Fruit fly (Drosophila melanogaster): ENCODE results near the gene Pgant35A.

Pgant35A gene

DNA sequence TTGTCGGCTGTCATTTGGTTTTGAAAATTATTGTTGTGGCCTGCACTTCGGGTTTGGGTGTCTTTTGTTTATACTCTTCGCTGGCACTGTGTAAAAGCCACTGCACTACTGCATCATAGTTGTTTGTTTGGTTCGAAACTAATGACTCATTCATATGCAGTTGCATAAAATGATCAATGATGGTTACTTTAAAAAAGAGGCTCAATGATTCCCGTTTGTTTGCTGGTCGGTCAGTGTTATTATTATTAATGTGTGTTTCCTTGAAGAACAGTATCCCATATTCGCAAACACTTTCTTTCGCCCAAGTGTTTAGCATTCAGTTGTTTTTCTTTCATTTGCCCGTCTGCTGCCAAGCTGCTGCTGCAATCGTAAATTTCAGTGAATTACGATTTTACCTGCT, 29.4 kb downstream of the Pgant35A start (continued):
- no peak for TF ChIP-seq fd59A (GFP tag; optimal IDR thresholded peaks at IDR 0.05)
- TF ChIP-seq pdm3 (GFP tag; optimal IDR thresholded peaks at IDR 0.05): peak; percentile 31
- TF ChIP-seq spab (GFP tag; optimal IDR thresholded peaks at IDR 0.05): no peak
- no peak for TF ChIP-seq Sox14 (GFP tag; optimal IDR thresholded peaks at IDR 0.05)
- TF ChIP-seq acj6 (GFP tag; optimal IDR thresholded peaks at IDR 0.05): no peak
- peak; percentile 59 for TF ChIP-seq CG32006 (GFP tag; optimal IDR thresholded peaks at IDR 0.05)
- no peak for TF ChIP-seq Met (GFP tag; optimal IDR thresholded peaks at IDR 0.05)

DNA sequence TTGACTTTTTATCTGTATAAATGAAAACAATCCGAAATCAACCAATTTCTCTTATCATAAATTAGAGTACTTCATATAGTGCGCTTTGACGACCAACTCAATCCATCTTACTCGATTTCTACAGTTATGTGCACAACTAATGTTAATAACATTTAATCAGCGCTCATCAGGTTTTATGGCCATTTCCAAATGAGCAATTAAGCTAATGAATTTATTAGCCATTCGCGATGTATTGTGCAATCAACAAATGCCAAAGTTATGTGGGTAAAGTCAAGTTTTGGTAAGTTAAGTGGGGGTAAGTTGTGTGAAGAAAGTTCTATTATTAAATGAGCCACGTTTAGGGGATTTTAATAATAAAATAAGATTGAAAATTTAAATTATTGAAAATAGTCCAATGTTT, 34.5 kb downstream of the Pgant35A start:
- TF ChIP-seq salr (GFP tag; optimal IDR thresholded peaks at IDR 0.05) (no peak), CG3919 (GFP tag; optimal IDR thresholded peaks at IDR 0.05) (no peak), CG8119 (GFP tag; IDR thresholded peaks at IDR 0.05) (no peak), fd85E (GFP tag; optimal IDR thresholded peaks at IDR 0.05) (no peak), CG16779 (tag; optimal IDR thresholded peaks at IDR 0.05) (no peak)

DNA sequence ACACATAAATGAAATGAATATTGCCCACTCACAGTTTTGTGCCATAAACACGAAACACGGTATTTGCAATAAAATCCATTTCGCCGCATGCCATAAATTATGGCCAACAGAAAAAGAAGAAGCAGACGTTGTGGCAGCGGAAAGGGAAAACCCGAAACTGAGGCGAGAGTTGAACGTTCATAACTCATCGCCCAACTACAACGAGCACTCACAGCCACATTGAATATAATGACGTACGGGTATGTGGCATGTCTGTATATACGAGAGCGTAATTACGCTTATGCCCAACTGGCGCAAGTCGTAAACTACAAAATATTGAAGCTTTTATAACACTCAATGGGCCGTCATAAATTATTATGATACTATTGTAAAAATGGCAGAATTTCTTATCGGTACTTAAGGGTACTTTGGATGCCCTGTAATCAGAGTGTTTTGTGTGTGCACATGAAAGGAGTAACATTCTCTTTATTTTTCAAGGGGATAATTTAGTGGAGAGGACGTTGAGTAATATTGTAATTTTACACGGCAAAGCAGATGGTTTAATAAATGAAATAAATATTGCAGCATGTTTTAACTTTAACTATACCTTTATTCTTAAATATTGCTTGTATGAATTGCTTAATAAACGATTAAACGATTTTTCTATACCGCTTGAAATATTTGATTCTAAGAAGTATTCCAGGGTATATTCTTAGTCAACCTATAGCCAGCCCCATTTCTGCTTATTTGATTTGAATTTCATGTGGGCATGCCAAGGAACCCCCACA, 35.4 kb downstream of the Pgant35A start:
- TF ChIP-seq CG4318 (GFP tag; optimal IDR thresholded peaks at IDR 0.05): no peak
- peak; percentile 58 for TF ChIP-seq Eip78C (GFP tag)
- no peak for TF ChIP-seq CG3919 (GFP tag; optimal IDR thresholded peaks at IDR 0.05)
- peak; percentile 32 for TF ChIP-seq Smox (GFP tag; optimal IDR thresholded peaks at IDR 0.05)
- TF ChIP-seq CG6163 (GFP tag; IDR thresholded peaks at IDR 0.05): peak; percentile 14; the same call in 1 of the 3 replicates
- no peak for TF ChIP-seq CG6854 (GFP tag; optimal IDR thresholded peaks at IDR 0.05)
- no peak for TF ChIP-seq topi (GFP tag; optimal IDR thresholded peaks at IDR 0.05)
- TF ChIP-seq eg (GFP tag; IDR thresholded peaks at IDR 0.05): no peak
- TF ChIP-seq CG11762 (GFP tag; optimal IDR thresholded peaks at IDR 0.05; ENCODE audit: insufficient read depth): no peak
- TF ChIP-seq Met (GFP tag; optimal IDR thresholded peaks at IDR 0.05): peak; percentile 36
- peak; percentile 4 for TF ChIP-seq esn (GFP tag; optimal IDR thresholded peaks at IDR 0.05)
- peak; percentile 45 for TF ChIP-seq vri (GFP tag; optimal IDR thresholded peaks at IDR 0.05)
- no peak for TF ChIP-seq Eip93F (GFP tag; optimal IDR thresholded peaks at IDR 0.05)
- TF ChIP-seq CG3032 (tag; optimal IDR thresholded peaks at IDR 0.05): no peak

DNA sequence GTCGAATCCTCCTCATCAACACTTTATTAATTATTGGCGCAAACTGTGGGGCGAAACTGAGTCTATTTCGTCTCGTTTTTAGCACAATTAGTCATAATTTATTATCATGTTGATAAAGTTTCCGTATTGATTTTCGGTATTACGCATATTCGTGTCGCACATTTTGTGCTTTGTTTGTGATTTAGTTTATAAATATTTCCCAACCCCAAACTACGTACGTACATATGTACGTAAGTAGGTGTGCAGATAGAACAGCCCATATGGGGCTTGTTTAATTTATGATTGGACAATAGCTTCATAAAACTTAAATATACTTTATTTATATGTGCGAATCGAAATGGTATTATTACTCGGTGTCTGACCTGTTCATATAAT, 36.0 kb downstream of the Pgant35A start:
- TF ChIP-seq CG3919 (GFP tag; optimal IDR thresholded peaks at IDR 0.05) (no peak), fkh (GFP tag; optimal IDR thresholded peaks at IDR 0.05) (peak; percentile 48), ss (GFP tag; optimal IDR thresholded peaks at IDR 0.05) (no peak), svp (GFP tag) (peak; percentile 15), CG34406 (GFP tag; optimal IDR thresholded peaks at IDR 0.05) (no peak)

DNA sequence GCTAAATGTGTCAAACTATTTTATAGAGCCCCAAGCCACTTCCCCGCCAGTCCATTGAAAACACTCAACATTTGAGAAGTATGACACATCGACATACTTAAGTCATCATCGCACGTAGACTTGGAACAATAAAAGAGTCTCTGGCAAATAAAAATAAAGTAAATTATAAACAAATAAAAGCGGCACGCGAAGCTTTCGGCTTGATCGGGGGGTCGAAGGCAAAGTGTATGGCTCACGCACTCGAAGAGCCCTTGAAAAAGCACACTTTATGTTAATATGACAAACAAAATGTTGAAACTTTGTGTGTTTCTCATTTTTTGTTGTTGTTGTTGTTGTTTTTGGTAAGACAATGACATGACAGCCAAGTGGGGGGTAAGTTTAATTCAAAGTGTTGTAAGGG, 37.2 kb downstream of the Pgant35A start:
- TF ChIP-seq fkh (GFP tag; optimal IDR thresholded peaks at IDR 0.05): peak; percentile 82
- TF ChIP-seq OdsH (GFP tag; optimal IDR thresholded peaks at IDR 0.05): no peak
- no peak for TF ChIP-seq fd85E (GFP tag; optimal IDR thresholded peaks at IDR 0.05)

DNA sequence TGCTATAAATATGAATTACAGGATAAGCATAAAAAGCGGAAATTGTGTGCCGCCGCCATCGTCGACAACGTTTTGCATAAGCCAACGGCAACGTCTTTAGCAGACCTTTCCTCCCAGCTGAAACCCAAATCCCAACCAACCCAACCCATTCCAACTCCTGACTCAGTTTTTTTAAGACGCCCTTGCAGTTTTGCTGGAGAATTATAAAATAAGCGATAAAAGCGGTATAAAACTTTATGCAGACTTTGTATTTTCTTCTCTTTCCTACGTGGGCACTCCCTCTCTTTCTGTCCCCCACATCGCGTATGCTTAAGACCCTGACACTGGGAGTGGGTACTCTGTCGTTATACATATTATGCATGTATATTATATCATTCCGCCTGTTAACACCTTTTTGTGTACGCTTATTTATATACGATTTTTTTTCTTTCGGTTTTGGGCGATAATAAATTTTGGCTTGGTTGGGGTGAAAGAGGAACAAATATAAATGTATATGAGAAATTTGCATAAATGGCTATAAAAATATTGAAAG, 38.1 kb downstream of the Pgant35A start:
- TF ChIP-seq fd85E (GFP tag; optimal IDR thresholded peaks at IDR 0.05) (no peak), Eip75B (GFP tag; optimal IDR thresholded peaks at IDR 0.05) (no peak), dsx (GFP tag; optimal IDR thresholded peaks at IDR 0.05; ENCODE audit: poor library complexity, severe bottlenecking) (peak; percentile 13), Eip78C (GFP tag) (peak; percentile 52), vri (GFP tag; optimal IDR thresholded peaks at IDR 0.05) (peak; percentile 70), svp (GFP tag) (peak; percentile 26)
